Fruit fly (Drosophila melanogaster): ENCODE data around the gene CG13295.
A peak's percentile ranks its signal among the peaks of the same experiment; 100 is the strongest.

The CG13295 gene

DNA sequence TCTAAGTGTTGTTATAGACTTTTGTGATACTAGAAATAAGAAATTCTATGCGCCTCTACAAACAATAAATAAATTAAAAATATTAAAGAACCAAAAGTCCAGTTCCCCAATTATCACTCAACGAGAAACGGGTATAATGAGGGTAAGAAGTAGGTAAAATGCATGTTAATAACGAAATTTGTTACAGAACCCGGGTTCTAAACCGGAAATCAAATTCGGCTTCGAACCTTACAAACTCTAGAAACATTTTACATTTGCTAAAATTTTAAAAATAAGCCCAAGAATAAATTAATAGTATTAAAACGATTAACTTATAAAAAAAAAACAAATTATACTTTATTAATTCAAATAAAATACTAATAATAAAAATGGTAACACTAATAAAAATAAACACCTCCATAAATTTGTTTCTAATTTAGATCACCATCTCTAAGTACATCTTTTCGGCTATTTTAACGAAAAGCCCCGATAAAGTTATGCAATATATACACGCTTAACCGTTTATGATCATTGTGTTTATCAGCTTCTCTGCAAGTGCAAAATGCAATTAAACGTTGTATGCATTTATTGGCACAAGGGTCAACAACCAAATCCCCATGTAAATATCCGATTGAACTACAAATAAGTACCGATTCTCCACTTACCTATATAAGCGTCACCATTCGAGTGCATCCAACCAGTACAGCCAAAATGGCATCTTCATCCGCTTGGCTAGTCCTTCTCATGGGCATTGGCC, 3.4 kb downstream of the CG13295 start, which contains the start of gene CG6602 (continued):
- TF ChIP-seq CG4424 (GFP tag; optimal IDR thresholded peaks at IDR 0.05) (peak; percentile 84), Atf3 (GFP tag; optimal IDR thresholded peaks at IDR 0.05) (no peak), CG18619 (GFP tag; optimal IDR thresholded peaks at IDR 0.05) (peak; percentile 73), grn (GFP tag; optimal IDR thresholded peaks at IDR 0.05) (peak; percentile 37), dmrt99B (tag; optimal IDR thresholded peaks at IDR 0.05) (peak; percentile 61), sob (GFP tag; IDR thresholded peaks at IDR 0.05) (peak; percentile 80), HLH3B (GFP tag; IDR thresholded peaks at IDR 0.05) (peak; percentile 79), CG8281 (tag; optimal IDR thresholded peaks at IDR 0.05) (peak; percentile 23), vfl (GFP tag; optimal IDR thresholded peaks at IDR 0.05) (no peak), trem (tag; optimal IDR thresholded peaks at IDR 0.05) (peak; percentile 34), esg (GFP tag; conservative IDR thresholded peaks at IDR 0.05) (peak; percentile 29; the same call in 1 of the 2 replicates), Side (GFP tag; optimal IDR thresholded peaks at IDR 0.05) (peak; percentile 45), CG4360 (GFP tag; IDR thresholded peaks at IDR 0.05) (no peak), Ssrp (tag; optimal IDR thresholded peaks at IDR 0.05) (peak; percentile 26), ems (GFP tag; optimal IDR thresholded peaks at IDR 0.05) (no peak), CG1024 (GFP tag; IDR thresholded peaks at IDR 0.05) (peak; percentile 77), CG12219 (GFP tag; optimal IDR thresholded peaks at IDR 0.05) (peak; percentile 25), ERR (GFP tag; optimal IDR thresholded peaks at IDR 0.05) (no peak), abd-A (tag; optimal IDR thresholded peaks at IDR 0.05) (no peak), Hmx (GFP tag; optimal IDR thresholded peaks at IDR 0.05) (peak; percentile 22), CG11504 (tag; optimal IDR thresholded peaks at IDR 0.05) (peak; percentile 76), CG12155 (GFP tag; optimal IDR thresholded peaks at IDR 0.05) (peak; percentile 29), CG2120 (GFP tag; optimal IDR thresholded peaks at IDR 0.05) (peak; percentile 6), HLH54F (GFP tag; optimal IDR thresholded peaks at IDR 0.05) (peak; percentile 45), Nf-YB (GFP tag; optimal IDR thresholded peaks at IDR 0.05) (no peak), Hsf (GFP tag; optimal IDR thresholded peaks at IDR 0.05) (peak; percentile 60), CG9876 (GFP tag; optimal IDR thresholded peaks at IDR 0.05) (peak; percentile 78), CG5180 (GFP tag; optimal IDR thresholded peaks at IDR 0.05) (peak; percentile 6), CG7987 (GFP tag; optimal IDR thresholded peaks at IDR 0.05) (peak; percentile 91), slp2 (GFP tag; optimal IDR thresholded peaks at IDR 0.05) (peak; percentile 53), sens (GFP tag) (peak; percentile 90), CG3847 (GFP tag; IDR thresholded peaks at IDR 0.05) (peak; percentile 72), MBD-R2 (GFP tag; IDR thresholded peaks at IDR 0.05) (peak; percentile 43; the same call in 1 of the 2 replicates), da (GFP tag; optimal IDR thresholded peaks at IDR 0.05) (no peak), CG10321 (GFP tag; IDR thresholded peaks at IDR 0.05) (peak; percentile 25; the same call in 1 of the 2 replicates), bab2 (GFP tag; optimal IDR thresholded peaks at IDR 0.05) (no peak), ham (GFP tag; IDR thresholded peaks at IDR 0.05) (peak; percentile 5; the same call in 1 of the 2 replicates), sc (optimal IDR thresholded peaks at IDR 0.05) (no peak), sc (GFP tag; optimal IDR thresholded peaks at IDR 0.05) (peak; percentile 55), CG32532 (GFP tag; IDR thresholded peaks at IDR 0.05) (peak; percentile 87), her (GFP tag; optimal IDR thresholded peaks at IDR 0.05) (no peak), fd96Cb (tag; optimal IDR thresholded peaks at IDR 0.05) (peak; percentile 57), nerfin-2 (GFP tag; IDR thresholded peaks at IDR 0.05; ENCODE audit: partially characterized antibody) (no peak), disco-r (GFP tag; optimal IDR thresholded peaks at IDR 0.05) (peak; percentile 40), CG7928 (GFP tag; optimal IDR thresholded peaks at IDR 0.05) (peak; percentile 54), mirr (GFP tag; optimal IDR thresholded peaks at IDR 0.05) (peak; percentile 70), Hmr (GFP tag; optimal IDR thresholded peaks at IDR 0.05) (peak; percentile 82), chinmo (GFP tag; IDR thresholded peaks at IDR 0.05; ENCODE audit: partially characterized antibody) (no peak), PHDP (tag; optimal IDR thresholded peaks at IDR 0.05) (peak; percentile 60), unc-4 (GFP tag; IDR thresholded peaks at IDR 0.05; ENCODE audit: partially characterized antibody) (no peak)
